Worm (Caenorhabditis elegans) whole organism, mixed stage, embryonic: ENCODE results near the gene oac-41.

Experiments
- ces-1 ChIP-seq: fragments of 150-350 bp; optimal IDR thresholded peaks from 2 replicates; lab custom pipeline; 2014; ENCODE audit warnings: missing biosample characterization, missing genetic modification reagents, missing genetic modification characterization
- lin-32 ChIP-seq: fragments of 200-800 bp; sonication (Bioruptor generic); optimal IDR thresholded peaks from 2 replicates; lab custom pipeline; 2018; ENCODE audit warnings: mild to moderate bottlenecking, missing genetic modification characterization, missing compliant biosample characterization
- nhr-28 ChIP-seq: fragments of 150-350 bp; optimal IDR thresholded peaks from 2 replicates; lab custom pipeline; 2014; ENCODE audit warnings: missing biosample characterization, missing genetic modification characterization
- pha-4 ChIP-seq: fragments of 150-350 bp; optimal IDR thresholded peaks from 2 replicates; lab custom pipeline; 2018; ENCODE audit warnings: missing biosample characterization, missing genetic modification reagents, missing genetic modification characterization
- snpc-4 ChIP-seq: fragments of 150-350 bp; optimal IDR thresholded peaks from 2 replicates; lab custom pipeline; 2014; ENCODE audit warnings: missing biosample characterization, missing genetic modification characterization

DNA sequence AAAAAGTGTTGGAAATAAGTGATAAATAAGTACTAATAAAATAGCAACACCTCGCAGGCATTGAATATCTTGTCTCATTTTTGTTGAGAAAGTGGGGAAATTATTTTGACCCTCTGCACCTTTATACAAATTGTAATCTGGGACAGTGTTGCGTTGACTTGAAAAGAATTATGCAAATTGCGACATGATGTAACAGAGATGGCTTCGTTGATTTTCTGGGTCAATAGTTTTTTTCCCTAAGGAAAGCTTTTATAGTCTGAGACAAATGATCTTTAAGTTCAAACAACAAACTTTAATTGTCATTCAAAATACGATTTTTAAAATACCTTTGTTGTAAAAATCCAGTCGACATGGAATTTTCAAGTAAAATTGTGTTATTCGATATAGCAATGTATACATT, 2.7 kb upstream of the oac-41 start, which contains the start of gene bus-1:
- TF ChIP-seq ces-1 (GFP tag; lab: Kevin White, UChicago), result no peak
- TF ChIP-seq snpc-4, result no peak
- no peak for TF ChIP-seq lin-32 (GFP tag; lab: Kevin White, UChicago)
- TF ChIP-seq pha-4 (tag; lab: Kevin White, UChicago), result no peak
- TF ChIP-seq nhr-28 (tag; lab: Kevin White, UChicago), result no peak
